Fruit fly (Drosophila melanogaster) whole organism, adult: Measurements from ENCODE around the gene koko.

ENCODE experiments used
- CG5204 ChIP-seq: fragments of 200-800 bp; sonication (Bioruptor generic); optimal IDR thresholded peaks from 2 replicates; lab custom pipeline; 2016; ENCODE audit warnings: missing biosample characterization, missing genetic modification characterization
- Mnt ChIP-seq: fragments of 200-800 bp; sonication (Bioruptor generic); optimal IDR thresholded peaks from 2 replicates; lab custom pipeline; 2016; ENCODE audit warnings: missing biosample characterization, mild to moderate bottlenecking, missing genetic modification characterization
- cic ChIP-seq: fragments of 200-800 bp; sonication (Bioruptor generic); optimal IDR thresholded peaks from 2 replicates; lab custom pipeline; 2017; ENCODE audit warnings: missing biosample characterization, mild to moderate bottlenecking, missing genetic modification characterization, moderate library complexity
- cnc ChIP-seq, 2 experiments: fragments of >200 bp; optimal IDR thresholded peaks; 2 replicates each; lab custom pipeline; 2017
- toe ChIP-seq: fragments of 200-800 bp; sonication (Bioruptor generic); optimal IDR thresholded peaks from 2 replicates; lab custom pipeline; 2016; ENCODE audit warnings: missing biosample characterization, missing genetic modification characterization

DNA sequence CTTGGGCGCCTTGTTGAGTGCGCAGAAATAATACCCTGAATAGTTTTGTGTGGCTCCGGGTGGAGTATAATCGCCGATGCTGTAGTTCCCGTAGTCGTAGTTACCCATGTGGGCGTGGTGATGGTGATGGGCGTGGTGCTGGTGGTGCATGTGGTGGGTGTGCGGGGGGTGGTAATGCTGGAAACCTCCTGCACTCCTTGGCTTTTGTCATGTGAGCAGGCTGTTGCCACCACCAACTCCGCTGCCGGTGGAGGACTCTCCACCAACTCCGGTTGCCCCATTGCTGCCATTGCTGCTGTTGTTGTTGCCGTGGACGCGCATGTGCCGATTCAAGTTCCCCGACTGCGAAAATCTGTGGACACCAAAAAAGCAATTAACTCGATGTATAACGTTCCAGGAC lies 34.2 kb upstream of the koko start:
- TF ChIP-seq Mnt (GFP tag; lab: Kevin White, UChicago) (no peak), toe (no peak), CG5204 (GFP tag; lab: Kevin White, UChicago) (no peak), cnc (optimal IDR thresholded peaks at IDR 0.05; lab: Kevin White, UChicago) (no peak), cic (GFP tag; lab: Kevin White, UChicago) (no peak)
